Worm (Caenorhabditis elegans): ENCODE data around the gene sec-31.

sec-31 gene

DNA sequence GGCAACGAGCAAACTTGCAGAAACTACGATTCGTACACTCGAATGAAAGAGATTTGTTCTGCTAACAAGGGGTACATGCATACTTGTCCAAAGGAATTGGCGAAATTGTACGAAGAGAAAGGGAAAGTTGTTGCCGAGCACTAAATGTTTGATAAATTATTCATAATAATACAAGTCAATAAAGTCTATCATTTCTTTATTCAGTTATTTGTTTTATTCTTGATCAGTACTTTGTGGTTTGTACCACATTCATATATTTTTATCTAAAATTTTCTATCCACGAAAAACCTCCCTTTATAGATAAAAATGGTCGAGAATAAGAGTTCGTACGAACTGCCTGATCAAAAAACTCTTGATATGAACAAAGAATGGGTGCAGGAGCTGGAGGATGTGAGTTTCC lies 51.1 kb downstream of the sec-31 start, which contains the start of gene edg-1:
edg-1 (plus strand) TSS at position 301 of the 400 bp plus-strand sequence.
- TF ChIP-seq blmp-1 (tag; optimal IDR thresholded peaks at IDR 0.05) (no peak), nhr-12 (tag; optimal IDR thresholded peaks at IDR 0.05) (no peak), nhr-2 (tag; optimal IDR thresholded peaks at IDR 0.05) (no peak), ztf-11 (tag; optimal IDR thresholded peaks at IDR 0.05) (no peak), ceh-43 (GFP tag; optimal IDR thresholded peaks at IDR 0.05) (no peak), drap-1 (GFP tag; optimal IDR thresholded peaks at IDR 0.05) (no peak), elt-1 (tag; optimal IDR thresholded peaks at IDR 0.05; ENCODE audit: borderline replicate concordance, insufficient read depth) (no peak), nhr-76 (tag; optimal IDR thresholded peaks at IDR 0.05) (no peak), unc-62 (GFP tag; optimal IDR thresholded peaks at IDR 0.05) (no peak), sem-2 (GFP tag; optimal IDR thresholded peaks at IDR 0.05) (no peak), ces-1 (GFP tag; optimal IDR thresholded peaks at IDR 0.05) (no peak), mls-2 (tag; optimal IDR thresholded peaks at IDR 0.05) (no peak), ham-2 (GFP tag; optimal IDR thresholded peaks at IDR 0.05) (no peak), hlh-1 (tag; optimal IDR thresholded peaks at IDR 0.05) (no peak), sptf-1 (tag; optimal IDR thresholded peaks at IDR 0.05) (no peak), zip-8 (tag; optimal IDR thresholded peaks at IDR 0.05) (no peak)

- no peak for TF ChIP-seq cnd-1 (tag; optimal IDR thresholded peaks at IDR 0.05)
- TF ChIP-seq hlh-1 (tag; optimal IDR thresholded peaks at IDR 0.05) = no peak
- no peak for TF ChIP-seq flh-1 (GFP tag; optimal IDR thresholded peaks at IDR 0.05)
- no peak for TF ChIP-seq snpc-4 (tag; optimal IDR thresholded peaks at IDR 0.05)
- no peak for TF ChIP-seq elt-3 (tag; optimal IDR thresholded peaks at IDR 0.05)
Measured at ce11 chrIV:11319884-11320362, 51.7 kb downstream of the sec-31 start, which contains the start of gene B0035.18. Gene B0035.18, plus strand, starts transcription at chrIV:11320312.

DNA sequence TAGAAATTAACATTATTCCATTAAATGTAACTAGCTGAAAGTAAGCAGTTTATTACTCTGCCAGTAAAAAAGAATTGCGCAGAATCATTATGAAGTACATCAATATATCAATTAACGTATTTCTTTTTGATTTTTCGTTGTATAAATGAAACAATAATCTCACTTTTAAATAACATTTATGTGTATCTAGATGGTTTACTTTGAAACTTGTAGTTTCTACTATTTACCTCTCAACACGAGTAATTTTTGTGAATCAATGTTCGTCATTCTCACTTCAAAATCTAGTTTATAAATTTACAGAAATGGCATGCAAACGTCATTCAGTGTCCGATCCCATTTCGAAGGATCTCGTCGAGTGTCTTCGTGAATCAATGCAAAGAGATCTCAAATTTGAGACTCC lies 54.5 kb downstream of the sec-31 start, which contains the start of gene gspd-1:
gspd-1 (plus strand) TSS at position 301 of the 400 bp plus-strand sequence.
- no peak for TF ChIP-seq bed-3 (GFP tag; optimal IDR thresholded peaks at IDR 0.05)
- no peak for TF ChIP-seq lsy-2 (tag; optimal IDR thresholded peaks at IDR 0.05)
- TF ChIP-seq blmp-1 (tag; optimal IDR thresholded peaks at IDR 0.05) = no peak
- no peak for TF ChIP-seq M03D4.4 (tag; optimal IDR thresholded peaks at IDR 0.05)
- no peak for TF ChIP-seq nhr-28 (tag; optimal IDR thresholded peaks at IDR 0.05)
- no peak for TF ChIP-seq unc-120 (tag; optimal IDR thresholded peaks at IDR 0.05; ENCODE audit: poor library complexity, severe bottlenecking)
- no peak for TF ChIP-seq nhr-76 (tag; optimal IDR thresholded peaks at IDR 0.05)
- TF ChIP-seq ceh-83 (GFP tag; optimal IDR thresholded peaks at IDR 0.05) = no peak
- TF ChIP-seq mep-1 (tag; optimal IDR thresholded peaks at IDR 0.05) = no peak
- no peak for TF ChIP-seq hlh-1 (tag; optimal IDR thresholded peaks at IDR 0.05)
- no peak for TF ChIP-seq cnd-1 (tag; optimal IDR thresholded peaks at IDR 0.05)
- TF ChIP-seq sptf-1 (tag; optimal IDR thresholded peaks at IDR 0.05) = no peak

DNA sequence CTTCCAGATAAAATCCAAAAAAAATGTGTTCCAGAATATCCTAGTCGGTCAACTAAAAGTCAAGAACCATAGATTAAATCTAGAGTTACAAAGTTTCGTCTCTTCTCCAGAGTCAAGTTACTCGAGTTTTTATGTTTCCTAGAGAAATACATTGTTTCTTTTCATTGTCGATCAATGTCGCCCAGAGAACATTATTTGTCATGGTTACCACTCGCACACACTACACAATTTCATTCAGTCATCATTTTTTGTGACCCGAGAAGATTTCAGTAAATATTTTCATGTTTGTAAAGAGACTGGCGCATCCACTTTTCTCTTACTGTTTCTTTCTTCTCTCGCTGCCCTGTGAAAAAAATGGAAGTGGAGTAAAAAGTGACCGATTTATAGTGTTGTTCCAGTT lies 55.0 kb downstream of the sec-31 start:
- no peak for TF ChIP-seq unc-120 (tag; optimal IDR thresholded peaks at IDR 0.05; ENCODE audit: poor library complexity, severe bottlenecking)
- no peak for TF ChIP-seq lin-32 (GFP tag; optimal IDR thresholded peaks at IDR 0.05)
- no peak for TF ChIP-seq sem-2 (GFP tag; optimal IDR thresholded peaks at IDR 0.05)
- TF ChIP-seq unc-39 (tag; optimal IDR thresholded peaks at IDR 0.05) = no peak
- no peak for TF ChIP-seq nhr-2 (tag; optimal IDR thresholded peaks at IDR 0.05)
- no peak for TF ChIP-seq cnd-1 (tag; optimal IDR thresholded peaks at IDR 0.05)
- no peak for TF ChIP-seq blmp-1 (tag; optimal IDR thresholded peaks at IDR 0.05)
- no peak for TF ChIP-seq nhr-28 (tag; optimal IDR thresholded peaks at IDR 0.05)
- TF ChIP-seq zip-8 (tag; optimal IDR thresholded peaks at IDR 0.05) = no peak
- no peak for TF ChIP-seq elt-1 (tag; optimal IDR thresholded peaks at IDR 0.05; ENCODE audit: borderline replicate concordance, insufficient read depth)
- no peak for TF ChIP-seq mls-2 (tag; optimal IDR thresholded peaks at IDR 0.05)
- TF ChIP-seq drap-1 (GFP tag; optimal IDR thresholded peaks at IDR 0.05) = no peak
- TF ChIP-seq tbx-8 (GFP tag; optimal IDR thresholded peaks at IDR 0.05) = no peak
- TF ChIP-seq unc-62 (GFP tag; optimal IDR thresholded peaks at IDR 0.05) = no peak
- no peak for TF ChIP-seq ceh-83 (GFP tag; optimal IDR thresholded peaks at IDR 0.05)
- no peak for TF ChIP-seq flh-1 (GFP tag; optimal IDR thresholded peaks at IDR 0.05)
- no peak for TF ChIP-seq nhr-76 (tag; optimal IDR thresholded peaks at IDR 0.05)
- TF ChIP-seq lsy-2 (tag; optimal IDR thresholded peaks at IDR 0.05) = no peak
- no peak for TF ChIP-seq hlh-1 (tag; optimal IDR thresholded peaks at IDR 0.05)
- TF ChIP-seq ztf-11 (tag; optimal IDR thresholded peaks at IDR 0.05) = no peak

- TF ChIP-seq ham-2 (GFP tag; optimal IDR thresholded peaks at IDR 0.05) (no peak), hlh-1 (tag; optimal IDR thresholded peaks at IDR 0.05) (no peak), nhr-2 (tag; optimal IDR thresholded peaks at IDR 0.05) (no peak), bed-3 (GFP tag; optimal IDR thresholded peaks at IDR 0.05) (no peak), lin-13 (tag; optimal IDR thresholded peaks at IDR 0.05) (no peak), sptf-1 (tag; optimal IDR thresholded peaks at IDR 0.05) (no peak), elt-1 (tag; optimal IDR thresholded peaks at IDR 0.05; ENCODE audit: borderline replicate concordance, insufficient read depth) (no peak), M03D4.4 (tag; optimal IDR thresholded peaks at IDR 0.05) (no peak), blmp-1 (tag; optimal IDR thresholded peaks at IDR 0.05) (no peak), tbx-8 (GFP tag; optimal IDR thresholded peaks at IDR 0.05) (no peak), ces-1 (GFP tag; optimal IDR thresholded peaks at IDR 0.05) (no peak), ceh-39 (tag; optimal IDR thresholded peaks at IDR 0.05) (no peak), nhr-28 (tag; optimal IDR thresholded peaks at IDR 0.05) (no peak), nhr-12 (tag; optimal IDR thresholded peaks at IDR 0.05) (no peak), unc-39 (tag; optimal IDR thresholded peaks at IDR 0.05) (no peak), zip-8 (tag; optimal IDR thresholded peaks at IDR 0.05) (no peak)
Measured at ce11 chrIV:11316106-11316505, 55.5 kb downstream of the sec-31 start.

Data from whole organism, mixed stage, embryonic.